Worm (Caenorhabditis elegans): Measurements from ENCODE around the gene itsn-1.

The itsn-1 gene

DNA sequence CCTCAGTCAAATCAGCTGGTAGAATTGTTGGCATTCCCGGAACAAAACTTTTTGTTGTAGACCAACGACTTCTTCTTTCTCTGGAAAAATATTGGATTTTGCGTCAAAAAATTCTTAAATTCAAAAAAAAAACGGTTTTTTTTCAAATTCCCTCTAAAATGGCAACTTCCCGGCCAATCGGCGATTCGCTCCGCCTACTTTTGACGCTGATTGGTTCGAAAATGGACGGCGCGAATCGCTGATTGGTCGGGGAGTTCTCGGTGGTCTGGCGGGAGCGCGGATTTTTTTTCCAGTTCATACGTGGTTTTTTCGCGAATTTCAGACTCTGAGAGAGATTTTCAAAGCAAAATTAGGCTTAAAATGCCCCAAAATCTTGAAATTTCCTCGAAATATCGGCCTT lies 10.7 kb upstream of the itsn-1 start:
- no peak for TF ChIP-seq zip-5 (tag; optimal IDR thresholded peaks at IDR 0.05)
- TF ChIP-seq nfya-1 (tag; optimal IDR thresholded peaks at IDR 0.05) = peak; percentile 79

DNA sequence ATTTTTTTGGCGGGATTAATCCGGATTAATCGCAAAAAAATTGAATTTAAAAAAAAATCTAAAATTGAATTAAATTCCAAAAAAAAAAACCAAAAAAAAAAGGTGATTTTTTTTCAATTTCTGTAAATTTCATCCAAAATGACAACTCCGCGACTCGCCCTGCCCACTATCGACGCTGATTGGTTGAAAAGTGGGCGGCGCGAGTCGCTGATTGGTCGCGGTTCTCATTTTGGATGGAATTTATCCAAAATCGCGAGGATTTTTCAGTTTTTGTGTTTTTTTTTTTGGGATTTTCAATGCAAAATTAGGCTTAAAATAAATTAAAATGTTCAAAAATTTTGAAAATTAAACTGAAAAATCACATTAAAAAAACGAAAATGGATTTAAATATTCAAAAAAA lies 10.0 kb upstream of the itsn-1 start:
- no peak for TF ChIP-seq ceh-6 (GFP tag; optimal IDR thresholded peaks at IDR 0.05)
- peak; percentile 91 for TF ChIP-seq nfya-1 (tag; optimal IDR thresholded peaks at IDR 0.05)
- no peak for TF ChIP-seq pat-9 (tag; optimal IDR thresholded peaks at IDR 0.05)

DNA sequence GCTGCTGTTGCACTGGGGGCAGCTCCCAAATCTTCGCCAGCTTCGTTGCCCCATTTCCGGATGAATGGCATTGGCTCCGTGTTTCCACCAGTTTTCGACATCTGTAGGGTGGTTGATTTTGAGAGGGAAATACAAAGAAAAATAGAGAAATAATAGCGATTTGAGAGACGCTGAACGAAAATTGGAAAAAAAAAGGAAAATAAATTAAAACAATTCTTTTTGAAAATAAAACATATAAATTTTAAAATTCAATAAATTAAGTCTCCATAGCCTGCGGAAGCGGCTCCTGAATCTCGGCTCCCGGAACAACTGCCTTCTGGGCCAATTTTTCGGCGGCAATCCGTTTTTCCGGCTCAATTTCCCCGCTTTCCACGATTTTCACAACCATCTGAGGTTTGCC lies 8.6 kb upstream of the itsn-1 start, which contains the start of gene sfa-1:
TSS of gene sfa-1 (minus strand) at position 101 of the 400 bp plus-strand sequence.
- no peak for TF ChIP-seq C38D4.7 (GFP tag; optimal IDR thresholded peaks at IDR 0.05)

DNA sequence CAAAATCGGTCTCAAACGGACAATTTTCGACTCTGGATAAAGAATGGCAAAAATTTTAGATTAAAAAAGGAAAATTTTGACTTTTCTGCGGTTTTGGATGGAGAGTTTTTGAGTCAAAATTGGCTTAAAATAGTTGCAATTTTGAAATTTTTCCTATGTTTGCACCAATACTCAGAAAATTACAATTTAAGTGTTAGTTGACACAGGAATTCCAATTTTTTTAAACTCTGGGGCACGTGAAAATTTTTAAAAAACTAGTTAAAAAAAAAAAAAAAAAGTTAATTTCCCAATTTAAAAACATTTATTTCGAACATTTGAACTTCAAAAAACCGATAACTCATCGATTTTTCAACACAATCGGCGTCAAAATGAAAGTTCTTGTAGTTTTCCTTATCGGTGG lies 7.7 kb upstream of the itsn-1 start, which contains the start of gene Y116A8C.33:
TSS of gene Y116A8C.33 (plus strand) at position 301 of the 400 bp plus-strand sequence.
- no peak for TF ChIP-seq sox-4 (tag; optimal IDR thresholded peaks at IDR 0.05)
- no peak for TF ChIP-seq ama-1 (optimal IDR thresholded peaks at IDR 0.05)
- TF ChIP-seq ceh-2 (tag; optimal IDR thresholded peaks at IDR 0.05) = no peak
- TF ChIP-seq dve-1 (tag; optimal IDR thresholded peaks at IDR 0.05) = no peak
- no peak for TF ChIP-seq ahr-1 (tag; optimal IDR thresholded peaks at IDR 0.05)
- no peak for TF ChIP-seq unc-3 (GFP tag; conservative IDR thresholded peaks at IDR 0.05)
- TF ChIP-seq unc-3 (tag; optimal IDR thresholded peaks at IDR 0.05) = no peak
- no peak for TF ChIP-seq nhr-11 (tag; optimal IDR thresholded peaks at IDR 0.05)
- TF ChIP-seq ceh-45 (GFP tag; IDR thresholded peaks at IDR 0.05) = no peak

DNA sequence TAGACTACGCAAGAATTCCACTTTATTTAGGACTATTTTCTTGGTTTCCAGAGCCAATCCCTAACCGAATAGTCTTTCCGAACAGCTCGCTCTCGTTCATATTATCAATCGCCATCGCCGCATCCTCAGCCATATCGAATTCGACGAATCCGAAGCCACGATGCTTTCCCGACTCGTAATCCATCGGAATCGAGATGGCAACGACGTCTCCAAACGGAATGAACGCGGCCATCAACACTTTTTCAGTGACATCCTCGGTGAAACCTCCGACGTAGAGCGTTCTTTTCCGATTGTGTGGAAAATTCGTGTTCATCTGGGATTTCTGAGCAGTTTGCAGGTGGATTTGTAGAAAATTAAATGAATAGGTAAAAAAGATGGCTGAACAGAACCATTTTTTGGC lies 3.1 kb upstream of the itsn-1 start, which contains the start of gene cyn-13:
TSS of gene cyn-13 (minus strand) at position 313 of the 400 bp plus-strand sequence.
- TF ChIP-seq dmd-4 (tag; optimal IDR thresholded peaks at IDR 0.05; ENCODE audit: borderline replicate concordance) (no peak), hlh-8 (tag; optimal IDR thresholded peaks at IDR 0.05) (no peak), ref-2 (tag; optimal IDR thresholded peaks at IDR 0.05) (no peak), hlh-6 (tag; optimal IDR thresholded peaks at IDR 0.05) (no peak), lim-6 (tag; optimal IDR thresholded peaks at IDR 0.05) (no peak), ets-4 (tag; optimal IDR thresholded peaks at IDR 0.05) (no peak), pros-1 (tag; optimal IDR thresholded peaks at IDR 0.05) (no peak), ceh-22 (tag; optimal IDR thresholded peaks at IDR 0.05) (no peak), sox-4 (tag; optimal IDR thresholded peaks at IDR 0.05) (no peak), mec-3 (tag; optimal IDR thresholded peaks at IDR 0.05; ENCODE audit: borderline replicate concordance) (no peak), tbx-2 (tag; optimal IDR thresholded peaks at IDR 0.05) (no peak), ceh-6 (GFP tag; optimal IDR thresholded peaks at IDR 0.05) (no peak), ceh-24 (tag; optimal IDR thresholded peaks at IDR 0.05) (no peak)

DNA sequence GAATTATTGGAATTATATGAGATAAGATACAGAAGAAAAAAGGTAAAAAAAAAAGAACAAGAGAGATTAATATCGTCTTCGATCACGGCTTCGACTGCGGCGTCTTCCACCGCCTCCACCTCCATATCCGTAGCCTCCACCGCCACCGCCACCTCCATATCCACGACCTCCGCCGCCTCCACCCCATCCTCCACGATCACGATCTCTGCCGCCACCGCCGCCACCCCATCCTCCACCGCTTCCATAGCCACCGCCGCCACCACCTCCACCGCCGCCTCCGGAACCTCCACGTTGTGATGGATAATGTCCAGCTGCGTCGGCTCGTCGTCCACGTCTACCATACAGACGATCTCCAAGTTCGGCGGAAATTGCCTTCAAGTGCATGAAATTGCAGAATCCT lies 2.7 kb upstream of the itsn-1 start:
- TF ChIP-seq ceh-19 (GFP tag; optimal IDR thresholded peaks at IDR 0.05) = no peak
- TF ChIP-seq ceh-48 (tag; optimal IDR thresholded peaks at IDR 0.05) = no peak
- TF ChIP-seq fkh-10 (GFP tag; optimal IDR thresholded peaks at IDR 0.05) = no peak
- no peak for TF ChIP-seq dmd-4 (tag; optimal IDR thresholded peaks at IDR 0.05; ENCODE audit: borderline replicate concordance)
- no peak for TF ChIP-seq pax-1 (tag; optimal IDR thresholded peaks at IDR 0.05)
- no peak for TF ChIP-seq fax-1 (tag; optimal IDR thresholded peaks at IDR 0.05)
- no peak for TF ChIP-seq ahr-1 (tag; optimal IDR thresholded peaks at IDR 0.05)
- no peak for TF ChIP-seq ceh-2 (tag; optimal IDR thresholded peaks at IDR 0.05)
- TF ChIP-seq rnt-1 (tag; optimal IDR thresholded peaks at IDR 0.05) = no peak
- TF ChIP-seq lim-6 (tag; optimal IDR thresholded peaks at IDR 0.05) = no peak
- TF ChIP-seq unc-42 (tag; optimal IDR thresholded peaks at IDR 0.05) = no peak
- TF ChIP-seq hlh-8 (tag; optimal IDR thresholded peaks at IDR 0.05) = no peak
- TF ChIP-seq sox-2 (GFP tag; IDR thresholded peaks at IDR 0.05) = no peak
- no peak for TF ChIP-seq tbx-2 (tag; optimal IDR thresholded peaks at IDR 0.05)
- TF ChIP-seq zip-5 (tag; optimal IDR thresholded peaks at IDR 0.05) = no peak
- no peak for TF ChIP-seq hlh-30 (tag; optimal IDR thresholded peaks at IDR 0.05; ENCODE audit: insufficient read depth)
- no peak for TF ChIP-seq mec-3 (tag; optimal IDR thresholded peaks at IDR 0.05; ENCODE audit: borderline replicate concordance)
- no peak for TF ChIP-seq pros-1 (tag; optimal IDR thresholded peaks at IDR 0.05)
- no peak for TF ChIP-seq ceh-6 (GFP tag; optimal IDR thresholded peaks at IDR 0.05)
- TF ChIP-seq nhr-232 (tag; optimal IDR thresholded peaks at IDR 0.05) = no peak
